Fruit fly (Drosophila melanogaster) whole organism, embryonic: ENCODE data around the gene Jhbp2.

ENCODE experiments used
- Atf6 ChIP-seq: fragments of 200-800 bp; sonication (Bioruptor generic); IDR thresholded peaks from 2 replicates; pipeline ENCODE4 v1.3.6; 2022; ENCODE audit warnings: missing biosample characterization, missing genetic modification characterization
- Awh ChIP-seq: fragments of 200-800 bp; sonication (Bioruptor generic); IDR thresholded peaks from 2 replicates; pipeline ENCODE4, ENCODE4 v1.3.6; 2022; ENCODE audit warnings: missing biosample characterization, missing genetic modification characterization
- CG1024 ChIP-seq: fragments of 200-800 bp; sonication (Bioruptor generic); IDR thresholded peaks from 2 replicates; pipeline ENCODE4 v1.3.6; 2022; ENCODE audit warnings: missing biosample characterization, missing genetic modification characterization
- CG10543 ChIP-seq: fragments of 200-800 bp; sonication (Bioruptor generic); optimal IDR thresholded peaks from 3 replicates; lab custom pipeline; 2017; ENCODE audit warnings: missing biosample characterization, mild to moderate bottlenecking, missing genetic modification characterization, moderate library complexity
- CG11247 ChIP-seq: fragments of 200-800 bp; sonication (Bioruptor generic); IDR thresholded peaks from 2 replicates; pipeline ENCODE4 v1.3.6; 2022; ENCODE audit warnings: missing biosample characterization, missing genetic modification characterization
- CG11695 ChIP-seq: fragments of 200-800 bp; sonication (Bioruptor generic); IDR thresholded peaks from 3 replicates; pipeline ENCODE4 v1.3.6; 2022; ENCODE audit warnings: missing biosample characterization, missing genetic modification characterization
- CG12391 ChIP-seq: fragments of 200-800 bp; sonication (Bioruptor generic); optimal IDR thresholded peaks from 3 replicates; lab custom pipeline; 2018; ENCODE audit warnings: missing biosample characterization, mild to moderate bottlenecking, missing genetic modification characterization, moderate library complexity
- CG13894 ChIP-seq: fragments of 200-800 bp; sonication (Bioruptor generic); optimal IDR thresholded peaks from 3 replicates; lab custom pipeline; 2018; ENCODE audit warnings: missing biosample characterization, mild to moderate bottlenecking, missing genetic modification characterization, moderate library complexity
- CG14965 ChIP-seq: fragments of 200-800 bp; sonication (Bioruptor generic); optimal IDR thresholded peaks from 2 replicates; lab custom pipeline; 2016; ENCODE audit warnings: missing biosample characterization, missing genetic modification characterization, borderline replicate concordance
- CG1603 ChIP-seq: fragments of 200-800 bp; sonication (Bioruptor generic); optimal IDR thresholded peaks from 2 replicates; lab custom pipeline; 2019; ENCODE audit warnings: missing biosample characterization, mild to moderate bottlenecking, missing genetic modification characterization, moderate library complexity
- CG1647 ChIP-seq: fragments of 200-800 bp; sonication (Bioruptor generic); optimal IDR thresholded peaks from 3 replicates; lab custom pipeline; 2016; ENCODE audit warnings: missing biosample characterization, missing genetic modification characterization
- CG18476 ChIP-seq: fragments of 200-800 bp; sonication (Bioruptor generic); optimal IDR thresholded peaks from 2 replicates; lab custom pipeline; 2016; ENCODE audit warnings: missing biosample characterization, mild to moderate bottlenecking, missing genetic modification characterization
- CG18599 ChIP-seq: fragments of 200-800 bp; sonication (Bioruptor generic); optimal IDR thresholded peaks from 3 replicates; lab custom pipeline; 2017; ENCODE audit warnings: missing biosample characterization, missing genetic modification characterization, mild to moderate bottlenecking, moderate library complexity, missing genetic modification reagents
- CG31224 ChIP-seq: fragments of 200-800 bp; sonication (Bioruptor generic); IDR thresholded peaks from 2 replicates; pipeline ENCODE4 v1.3.6; 2022; ENCODE audit warnings: missing biosample characterization, missing genetic modification characterization
- CG31388 ChIP-seq: fragments of 200-800 bp; sonication (Bioruptor generic); optimal IDR thresholded peaks from 2 replicates; lab custom pipeline; 2016; ENCODE audit warnings: missing biosample characterization, missing genetic modification characterization
- CG4360 ChIP-seq: fragments of 200-800 bp; sonication (Bioruptor generic); IDR thresholded peaks from 2 replicates; pipeline ENCODE4 v1.3.6; 2022; ENCODE audit warnings: missing biosample characterization, missing genetic modification characterization
- CG6654 ChIP-seq: fragments of 200-800 bp; sonication (Bioruptor generic); optimal IDR thresholded peaks from 2 replicates; lab custom pipeline; 2017; ENCODE audit warnings: missing biosample characterization, mild to moderate bottlenecking, missing genetic modification characterization
- CG8478 ChIP-seq: fragments of >200 bp; optimal IDR thresholded peaks from 2 replicates; lab custom pipeline; 2018
- CG8765 ChIP-seq: fragments of 200-800 bp; sonication (Bioruptor generic); IDR thresholded peaks from 2 replicates; pipeline ENCODE4 v1.3.6; 2022; ENCODE audit warnings: missing biosample characterization, missing genetic modification characterization
- CG9932 ChIP-seq: fragments of 200-800 bp; sonication (Bioruptor generic); IDR thresholded peaks from 2 replicates; pipeline ENCODE4 v1.3.6; 2022; ENCODE audit warnings: missing biosample characterization, missing genetic modification characterization
- Camta ChIP-seq: fragments of 200-800 bp; sonication (Bioruptor generic); optimal IDR thresholded peaks from 2 replicates; lab custom pipeline; 2016; ENCODE audit warnings: missing biosample characterization, missing genetic modification characterization
- CoRest ChIP-seq: fragments of 200-800 bp; sonication (Bioruptor generic); optimal IDR thresholded peaks from 3 replicates; lab custom pipeline; 2018; ENCODE audit warnings: missing biosample characterization, mild to moderate bottlenecking, missing genetic modification characterization, moderate library complexity
- Dfd ChIP-seq, 2 experiments: fragments of >200 bp; optimal IDR thresholded peaks; 2 replicates each; lab custom pipeline; 2017; ENCODE audit warnings: missing biosample characterization in 2 of 2, missing genetic modification characterization in 2 of 2
- Dll ChIP-seq: fragments of 200-800 bp; sonication (Bioruptor generic); IDR thresholded peaks from 4 replicates; pipeline ENCODE4 v1.3.6; 2022; ENCODE audit warnings: missing biosample characterization, missing genetic modification characterization; ENCODE audit not compliant: partially characterized antibody
- Gsc ChIP-seq: fragments of 200-800 bp; sonication (Bioruptor generic); IDR thresholded peaks from 2 replicates; pipeline ENCODE4 v1.3.6; 2022; ENCODE audit warnings: missing biosample characterization, missing genetic modification characterization
- Hey ChIP-seq: fragments of 200-800 bp; sonication (Bioruptor generic); optimal IDR thresholded peaks from 3 replicates; lab custom pipeline; 2018; ENCODE audit warnings: missing biosample characterization, mild to moderate bottlenecking, missing genetic modification characterization
- Hmx ChIP-seq: fragments of 200-800 bp; sonication (Bioruptor generic); optimal IDR thresholded peaks from 2 replicates; lab custom pipeline; 2016; ENCODE audit warnings: missing biosample characterization, missing genetic modification characterization
- Lhr ChIP-seq: fragments of 200-800 bp; sonication (Bioruptor generic); optimal IDR thresholded peaks from 3 replicates; lab custom pipeline; 2017; ENCODE audit warnings: mild to moderate bottlenecking, missing biosample characterization, missing genetic modification reagents, missing genetic modification characterization
- Med ChIP-seq: fragments of 200-800 bp; sonication (Bioruptor generic); peaks from one replicate; lab custom pipeline; 2016; ENCODE audit warnings: missing biosample characterization, missing genetic modification characterization, mild to moderate bottlenecking, inconsistent platforms, moderate library complexity
- Taf1 ChIP-seq: fragments of 200-800 bp; sonication (Bioruptor generic); IDR thresholded peaks from 2 replicates; pipeline ENCODE4 v1.3.6; 2022; ENCODE audit warnings: missing biosample characterization, missing genetic modification characterization
- Usf ChIP-seq: fragments of 200-800 bp; sonication (Bioruptor generic); optimal IDR thresholded peaks from 2 replicates; lab custom pipeline; 2017; ENCODE audit warnings: missing genotype, missing biosample characterization, missing genetic modification characterization
- ac ChIP-seq: fragments of 200-800 bp; sonication (Bioruptor generic); optimal IDR thresholded peaks from 3 replicates; lab custom pipeline; 2017; ENCODE audit warnings: missing biosample characterization, mild to moderate bottlenecking, missing genetic modification characterization
- ap ChIP-seq: fragments of 200-800 bp; sonication (Bioruptor generic); IDR thresholded peaks from 2 replicates; pipeline ENCODE4 v1.3.6; 2022; ENCODE audit warnings: missing biosample characterization, missing genetic modification characterization
- ase ChIP-seq: fragments of 200-800 bp; sonication (Bioruptor generic); IDR thresholded peaks from 3 replicates; pipeline ENCODE4 v1.3.6; 2022; ENCODE audit warnings: missing biosample characterization, missing genetic modification characterization
- cad ChIP-seq: fragments of >200 bp; optimal IDR thresholded peaks from 2 replicates; lab custom pipeline; 2017; ENCODE audit warnings: missing biosample characterization, missing genetic modification characterization
- chn ChIP-seq: fragments of 200-800 bp; sonication (Bioruptor generic); optimal IDR thresholded peaks from 2 replicates; lab custom pipeline; 2016; ENCODE audit warnings: missing biosample characterization, missing genetic modification characterization
- ci ChIP-seq: fragments of 200-800 bp; sonication (Bioruptor generic); IDR thresholded peaks from 3 replicates; pipeline ENCODE4 v1.3.6; 2022; ENCODE audit warnings: missing biosample characterization, missing genetic modification characterization
- croc ChIP-seq: fragments of 200-800 bp; sonication (Bioruptor generic); conservative IDR thresholded peaks from 3 replicates; pipeline ENCODE4 v1.3.6; 2022; ENCODE audit warnings: missing biosample characterization, missing genetic modification characterization
- emc ChIP-seq: fragments of 200-800 bp; sonication (Bioruptor generic); optimal IDR thresholded peaks from 2 replicates; lab custom pipeline; 2016; ENCODE audit warnings: missing biosample characterization, missing genetic modification characterization
- fru ChIP-seq: fragments of >200 bp; optimal IDR thresholded peaks from 2 replicates; lab custom pipeline; 2017
- fu2 ChIP-seq: fragments of 200-800 bp; sonication (Bioruptor generic); optimal IDR thresholded peaks from 2 replicates; lab custom pipeline; 2016; ENCODE audit warnings: missing biosample characterization, missing genetic modification characterization
- gsb-n ChIP-seq: fragments of 200-800 bp; sonication (Bioruptor generic); optimal IDR thresholded peaks from 3 replicates; lab custom pipeline; 2018; ENCODE audit warnings: missing biosample characterization, mild to moderate bottlenecking, missing genetic modification characterization
- hb ChIP-seq: fragments of 200-800 bp; sonication (Bioruptor generic); IDR thresholded peaks from 3 replicates; pipeline ENCODE4 v1.3.6; 2022; ENCODE audit warnings: missing biosample characterization, missing genetic modification characterization; ENCODE audit not compliant: partially characterized antibody
- kni ChIP-seq: fragments of 200-800 bp; sonication (Bioruptor generic); optimal IDR thresholded peaks from 3 replicates; lab custom pipeline; 2017; ENCODE audit warnings: mild to moderate bottlenecking, missing biosample characterization, missing genetic modification reagents, missing genetic modification characterization
- lbe ChIP-seq: fragments of 200-800 bp; sonication (Bioruptor generic); optimal IDR thresholded peaks from 2 replicates; lab custom pipeline; 2016; ENCODE audit warnings: missing biosample characterization, mild to moderate bottlenecking, missing genetic modification characterization
- lov ChIP-seq, 2 experiments: fragments of 200-800 bp in 1 of 2; fragments of >200 bp in 1 of 2; sonication (Bioruptor generic) in 1 of 2; IDR thresholded peaks in 1 of 2; optimal IDR thresholded peaks in 1 of 2; 2 replicates in 1 of 2; 3 replicates in 1 of 2; pipeline versions ENCODE4 v1.3.6 to Lab custom; 2017 to 2022; ENCODE audit warnings: missing biosample characterization in 1 of 2, missing genetic modification characterization in 1 of 2
- maf-S ChIP-seq: fragments of 200-800 bp; sonication (Bioruptor generic); optimal IDR thresholded peaks from 2 replicates; lab custom pipeline; 2016; ENCODE audit warnings: missing biosample characterization, missing genetic modification characterization
- otp ChIP-seq: fragments of 200-800 bp; sonication (Bioruptor generic); IDR thresholded peaks from 3 replicates; pipeline ENCODE4, ENCODE4 v1.3.6; 2022; ENCODE audit warnings: missing biosample characterization, missing genetic modification characterization
- pho ChIP-seq: fragments of 200-800 bp; sonication (Bioruptor generic); optimal IDR thresholded peaks from 2 replicates; lab custom pipeline; 2016; ENCODE audit warnings: missing biosample characterization, missing genetic modification characterization
- pros ChIP-seq: fragments of 200-800 bp; sonication (Bioruptor generic); optimal IDR thresholded peaks from 3 replicates; lab custom pipeline; 2019; ENCODE audit warnings: missing biosample characterization, mild to moderate bottlenecking, missing genetic modification characterization, moderate library complexity
- run ChIP-seq: fragments of 200-800 bp; sonication (Bioruptor generic); optimal IDR thresholded peaks from 3 replicates; lab custom pipeline; 2018; ENCODE audit warnings: missing biosample characterization, mild to moderate bottlenecking, missing genetic modification characterization
- sens ChIP-seq: fragments of 200-800 bp; sonication (Bioruptor generic); peaks from one replicate; lab custom pipeline; 2016; ENCODE audit warnings: missing biosample characterization, missing genetic modification characterization
- so ChIP-seq: fragments of 200-800 bp; sonication (Bioruptor generic); IDR thresholded peaks from 3 replicates; pipeline ENCODE4 v1.3.6; 2022; ENCODE audit warnings: missing biosample characterization, missing genetic modification characterization

Gene Jhbp2

dm6 chr3R:4984688-4985087, 23.5 kb upstream of the Jhbp2 start:
- no peak for TF ChIP-seq lbe (GFP tag; lab: Kevin White, UChicago)
- TF ChIP-seq CG12391 (tag; lab: Kevin White, UChicago), result no peak
- TF ChIP-seq croc (GFP tag; lab: Robert Waterston, UW), result no peak
- TF ChIP-seq Med (GFP tag; lab: Kevin White, UChicago), result peak; percentile 77
- peak; percentile 80 for TF ChIP-seq Hey (tag; lab: Kevin White, UChicago)
- no peak for TF ChIP-seq CG1647 (GFP tag; lab: Kevin White, UChicago)
- peak; percentile 12; the same call in 1 of the 2 replicates for TF ChIP-seq CG31224 (GFP tag; lab: Robert Waterston, UW)
- no peak for TF ChIP-seq Hmx (GFP tag; lab: Kevin White, UChicago)
- TF ChIP-seq Atf6, result no peak
- TF ChIP-seq CG14965 (GFP tag; lab: Kevin White, UChicago), result no peak
- TF ChIP-seq CG8765 (GFP tag; lab: Robert Waterston, UW), result no peak
- no peak for TF ChIP-seq ap
- no peak for TF ChIP-seq CG1024
- no peak for TF ChIP-seq hb (GFP tag; lab: Robert Waterston, UW)
- no peak for TF ChIP-seq otp
- peak; percentile 20 for TF ChIP-seq gsb-n (tag; lab: Kevin White, UChicago)
- no peak for TF ChIP-seq Usf (GFP tag; lab: Kevin White, UChicago)
- TF ChIP-seq lov (optimal IDR thresholded peaks at IDR 0.05; lab: Kevin White, UChicago), result no peak
- TF ChIP-seq lov (GFP tag; IDR thresholded peaks at IDR 0.05; lab: Robert Waterston, UW), result peak; percentile 74; the same call in 1 of the 3 replicates
- TF ChIP-seq run, result peak; percentile 24
- peak; percentile 42 for TF ChIP-seq CG13894 (tag; lab: Kevin White, UChicago)
- no peak for TF ChIP-seq Camta (GFP tag; lab: Kevin White, UChicago)
- no peak for TF ChIP-seq Dll (GFP tag; lab: Robert Waterston, UW)
- no peak for TF ChIP-seq Awh (GFP tag; lab: Robert Waterston, UW)
- no peak for TF ChIP-seq CoRest (tag; lab: Kevin White, UChicago)
- peak; percentile 36; the same call in 1 of the 2 replicates for TF ChIP-seq CG4360 (GFP tag; lab: Robert Waterston, UW)
- TF ChIP-seq CG11247 (GFP tag; lab: Robert Waterston, UW), result no peak
- TF ChIP-seq pros, result peak; percentile 88
- no peak for TF ChIP-seq maf-S (GFP tag; lab: Kevin White, UChicago)
- no peak for TF ChIP-seq fru (lab: Kevin White, UChicago)
- TF ChIP-seq CG18599 (GFP tag; lab: Kevin White, UChicago), result no peak
- TF ChIP-seq CG11695 (GFP tag; lab: Robert Waterston, UW), result no peak
- no peak for TF ChIP-seq ac (GFP tag; lab: Kevin White, UChicago)
- TF ChIP-seq chn (GFP tag; lab: Kevin White, UChicago), result no peak
- TF ChIP-seq CG18476 (GFP tag; lab: Kevin White, UChicago), result no peak
- no peak for TF ChIP-seq fu2 (GFP tag; lab: Kevin White, UChicago)
- no peak for TF ChIP-seq ase (GFP tag; lab: Robert Waterston, UW)
- TF ChIP-seq emc (GFP tag; lab: Kevin White, UChicago), result no peak
- no peak for TF ChIP-seq Dfd (GFP tag; optimal IDR thresholded peaks at IDR 0.05; lab: Kevin White, UChicago)
- no peak for TF ChIP-seq CG31388 (GFP tag; lab: Kevin White, UChicago)
- TF ChIP-seq ci, result peak; percentile 56; the same call in 2 of the 3 replicates
- no peak for TF ChIP-seq CG1603
- TF ChIP-seq so, result no peak
- TF ChIP-seq CG10543 (GFP tag; lab: Kevin White, UChicago), result no peak
- TF ChIP-seq cad (GFP tag; lab: Kevin White, UChicago), result peak; percentile 9
- no peak for TF ChIP-seq Lhr (GFP tag; lab: Kevin White, UChicago)
- TF ChIP-seq Taf1 (GFP tag; lab: Robert Waterston, UW), result no peak
- TF ChIP-seq Gsc (GFP tag; lab: Robert Waterston, UW), result no peak
- no peak for TF ChIP-seq CG6654 (GFP tag; lab: Kevin White, UChicago)
- TF ChIP-seq sens (GFP tag; lab: Kevin White, UChicago), result peak; percentile 64
- no peak for TF ChIP-seq CG8478
- TF ChIP-seq CG9932 (GFP tag; lab: Robert Waterston, UW), result 0 out of 2 replicates have a peak, but pooled peaks have one; percentile 18
- no peak for TF ChIP-seq pho (GFP tag; lab: Kevin White, UChicago)
- TF ChIP-seq kni (GFP tag; lab: Kevin White, UChicago), result peak; percentile 9
